Worm (Caenorhabditis elegans): ENCODE measurements around the gene jtr-1.

jtr-1 gene

ce11 chrIV:1461463-1461862 lies 40.7 kb downstream of the jtr-1 start:
- no peak for TF ChIP-seq Y55F3AM.14 (GFP tag; optimal IDR thresholded peaks at IDR 0.05)
- no peak for TF ChIP-seq elt-1 (tag; optimal IDR thresholded peaks at IDR 0.05)
- no peak for TF ChIP-seq ztf-11 (tag; optimal IDR thresholded peaks at IDR 0.05)
- no peak for TF ChIP-seq nhr-237 (tag; optimal IDR thresholded peaks at IDR 0.05)
- no peak for TF ChIP-seq lin-13 (GFP tag; optimal IDR thresholded peaks at IDR 0.05)
- no peak for TF ChIP-seq zag-1 (tag; optimal IDR thresholded peaks at IDR 0.05)
- TF ChIP-seq nhr-11 (tag; optimal IDR thresholded peaks at IDR 0.05): no peak
- no peak for TF ChIP-seq unc-39 (tag; optimal IDR thresholded peaks at IDR 0.05)
- no peak for TF ChIP-seq gmeb-1 (tag; optimal IDR thresholded peaks at IDR 0.05)
- no peak for TF ChIP-seq skn-1 (tag; optimal IDR thresholded peaks at IDR 0.05)
- no peak for TF ChIP-seq dmd-4 (tag; optimal IDR thresholded peaks at IDR 0.05)
- TF ChIP-seq crh-2 (tag; optimal IDR thresholded peaks at IDR 0.05): no peak
- TF ChIP-seq nhr-6 (tag; optimal IDR thresholded peaks at IDR 0.05): no peak
- TF ChIP-seq peb-1 (tag; optimal IDR thresholded peaks at IDR 0.05): no peak
- TF ChIP-seq ceh-16 (tag; optimal IDR thresholded peaks at IDR 0.05): no peak
- TF ChIP-seq sma-9 (GFP tag; optimal IDR thresholded peaks at IDR 0.05): no peak
- no peak for TF ChIP-seq sma-9 (tag; optimal IDR thresholded peaks at IDR 0.05)
- no peak for TF ChIP-seq ztf-1 (GFP tag; conservative IDR thresholded peaks at IDR 0.05)

- TF ChIP-seq skn-1 (tag; optimal IDR thresholded peaks at IDR 0.05): no peak
- no peak for TF ChIP-seq nhr-237 (tag; optimal IDR thresholded peaks at IDR 0.05)
- no peak for TF ChIP-seq mdl-1 (tag; optimal IDR thresholded peaks at IDR 0.05)
- no peak for TF ChIP-seq Y55F3AM.14 (GFP tag; optimal IDR thresholded peaks at IDR 0.05)
- no peak for TF ChIP-seq aly-2 (tag; optimal IDR thresholded peaks at IDR 0.05)
- TF ChIP-seq mab-5 (tag; optimal IDR thresholded peaks at IDR 0.05): no peak
- TF ChIP-seq elt-1 (tag; optimal IDR thresholded peaks at IDR 0.05): no peak
- TF ChIP-seq ztf-1 (GFP tag; conservative IDR thresholded peaks at IDR 0.05): no peak
- no peak for TF ChIP-seq unc-39 (tag; optimal IDR thresholded peaks at IDR 0.05)
- TF ChIP-seq ztf-4 (tag; optimal IDR thresholded peaks at IDR 0.05): no peak
- TF ChIP-seq C34F6.9 (tag; optimal IDR thresholded peaks at IDR 0.05): no peak
- TF ChIP-seq unc-62 (GFP tag; optimal IDR thresholded peaks at IDR 0.05): no peak
- no peak for TF ChIP-seq sma-3 (GFP tag; optimal IDR thresholded peaks at IDR 0.05)
- no peak for TF ChIP-seq blmp-1 (tag; optimal IDR thresholded peaks at IDR 0.05; ENCODE audit: insufficient read depth)
- no peak for TF ChIP-seq lin-11 (tag; optimal IDR thresholded peaks at IDR 0.05)
Observed at ce11 chrIV:1465462-1465861, 44.7 kb downstream of the jtr-1 start.

ce11 chrIV:1469093-1469492 lies 48.4 kb downstream of the jtr-1 start:
- TF ChIP-seq nhr-237 (tag; optimal IDR thresholded peaks at IDR 0.05): no peak
- no peak for TF ChIP-seq nhr-6 (tag; optimal IDR thresholded peaks at IDR 0.05)
- TF ChIP-seq peb-1 (tag; optimal IDR thresholded peaks at IDR 0.05): no peak
- no peak for TF ChIP-seq gmeb-1 (tag; optimal IDR thresholded peaks at IDR 0.05)
- TF ChIP-seq ZK546.5 (tag; optimal IDR thresholded peaks at IDR 0.05): no peak
- no peak for TF ChIP-seq nhr-10 (tag; optimal IDR thresholded peaks at IDR 0.05)
- TF ChIP-seq unc-55 (GFP tag; optimal IDR thresholded peaks at IDR 0.05): no peak
- no peak for TF ChIP-seq sem-4 (tag; optimal IDR thresholded peaks at IDR 0.05)
- TF ChIP-seq elt-3 (tag; optimal IDR thresholded peaks at IDR 0.05): no peak
- no peak for TF ChIP-seq C34F6.9 (tag; optimal IDR thresholded peaks at IDR 0.05)
- no peak for TF ChIP-seq nhr-21 (tag; optimal IDR thresholded peaks at IDR 0.05)
- no peak for TF ChIP-seq nhr-77 (tag; optimal IDR thresholded peaks at IDR 0.05)
- TF ChIP-seq lin-39 (tag; optimal IDR thresholded peaks at IDR 0.05): no peak
- TF ChIP-seq nhr-23 (tag; optimal IDR thresholded peaks at IDR 0.05): no peak
- no peak for TF ChIP-seq mdl-1 (tag; optimal IDR thresholded peaks at IDR 0.05)
- no peak for TF ChIP-seq ztf-1 (GFP tag; conservative IDR thresholded peaks at IDR 0.05)

ce11 chrIV:1470364-1470763 lies 49.6 kb downstream of the jtr-1 start:
- TF ChIP-seq sma-3 (GFP tag; optimal IDR thresholded peaks at IDR 0.05): no peak
- no peak for TF ChIP-seq Y55F3AM.14 (GFP tag; optimal IDR thresholded peaks at IDR 0.05)
- TF ChIP-seq nhr-12 (tag; optimal IDR thresholded peaks at IDR 0.05): no peak
- no peak for TF ChIP-seq nhr-237 (tag; optimal IDR thresholded peaks at IDR 0.05)
- no peak for TF ChIP-seq ama-1 (optimal IDR thresholded peaks at IDR 0.05)
- no peak for TF ChIP-seq skn-1 (tag; optimal IDR thresholded peaks at IDR 0.05)
- no peak for TF ChIP-seq nhr-129 (tag; optimal IDR thresholded peaks at IDR 0.05)
- no peak for TF ChIP-seq sma-9 (GFP tag; optimal IDR thresholded peaks at IDR 0.05)
- no peak for TF ChIP-seq sma-9 (tag; optimal IDR thresholded peaks at IDR 0.05)
- TF ChIP-seq elt-3 (tag; optimal IDR thresholded peaks at IDR 0.05): no peak
- no peak for TF ChIP-seq nhr-23 (tag; optimal IDR thresholded peaks at IDR 0.05)
- no peak for TF ChIP-seq lin-11 (tag; optimal IDR thresholded peaks at IDR 0.05)
- TF ChIP-seq R02D3.7 (tag; optimal IDR thresholded peaks at IDR 0.05): no peak
- TF ChIP-seq ZK546.5 (tag; optimal IDR thresholded peaks at IDR 0.05): no peak
- no peak for TF ChIP-seq peb-1 (tag; optimal IDR thresholded peaks at IDR 0.05)
- no peak for TF ChIP-seq unc-55 (GFP tag; optimal IDR thresholded peaks at IDR 0.05)
- no peak for TF ChIP-seq nhr-10 (tag; optimal IDR thresholded peaks at IDR 0.05)
- no peak for TF ChIP-seq fos-1 (tag; optimal IDR thresholded peaks at IDR 0.05)
